Worm (Caenorhabditis elegans): ENCODE data around the gene spl-2.

ce11 chrV:9112467-9112866 is 34.2 kb downstream of the spl-2 start, which contains the start of gene F21C10.7:
- TF ChIP-seq fkh-10 (GFP tag; optimal IDR thresholded peaks at IDR 0.05) (no peak), mep-1 (tag; optimal IDR thresholded peaks at IDR 0.05) (no peak), madf-5 (GFP tag; IDR thresholded peaks at IDR 0.05) (no peak), unc-39 (tag; optimal IDR thresholded peaks at IDR 0.05) (no peak), ama-1 (optimal IDR thresholded peaks at IDR 0.05) (no peak), dpl-1 (GFP tag; optimal IDR thresholded peaks at IDR 0.05) (no peak), nhr-11 (tag; optimal IDR thresholded peaks at IDR 0.05) (no peak), madf-9 (GFP tag; conservative IDR thresholded peaks at IDR 0.05) (no peak), T26A8.4 (GFP tag; IDR thresholded peaks at IDR 0.05) (no peak), F26F4.8 (GFP tag; conservative IDR thresholded peaks at IDR 0.05) (no peak), tra-1 (GFP tag; IDR thresholded peaks at IDR 0.05) (no peak), ztf-11 (tag; optimal IDR thresholded peaks at IDR 0.05) (no peak)
